Fruit fly (Drosophila melanogaster) whole organism: ENCODE data around the gene Tlk.

Source experiments
- CG8478 ChIP-seq: fragments of >200 bp; optimal IDR thresholded peaks from 2 replicates; lab custom pipeline; 2018; ENCODE audit warnings: inconsistent platforms
- Dll ChIP-seq: fragments of >200 bp; optimal IDR thresholded peaks from 2 replicates; lab custom pipeline; 2017
- EcR ChIP-seq, 2 experiments: fragments of >200 bp; optimal IDR thresholded peaks; 2 replicates each; lab custom pipeline; 2017; ENCODE audit warnings: missing biosample characterization in 2 of 2, missing genetic modification characterization in 2 of 2, missing genetic modification reagents in 2 of 2
- pan ChIP-seq: fragments of >200 bp; optimal IDR thresholded peaks from 2 replicates; lab custom pipeline; 2017
- psq ChIP-seq: fragments of >200 bp; optimal IDR thresholded peaks from 2 replicates; lab custom pipeline; 2017
- usp ChIP-seq: fragments of >200 bp; optimal IDR thresholded peaks from 2 replicates; lab custom pipeline; 2017; ENCODE audit warnings: missing biosample characterization, missing genetic modification characterization, mixed read lengths

Gene Tlk

DNA sequence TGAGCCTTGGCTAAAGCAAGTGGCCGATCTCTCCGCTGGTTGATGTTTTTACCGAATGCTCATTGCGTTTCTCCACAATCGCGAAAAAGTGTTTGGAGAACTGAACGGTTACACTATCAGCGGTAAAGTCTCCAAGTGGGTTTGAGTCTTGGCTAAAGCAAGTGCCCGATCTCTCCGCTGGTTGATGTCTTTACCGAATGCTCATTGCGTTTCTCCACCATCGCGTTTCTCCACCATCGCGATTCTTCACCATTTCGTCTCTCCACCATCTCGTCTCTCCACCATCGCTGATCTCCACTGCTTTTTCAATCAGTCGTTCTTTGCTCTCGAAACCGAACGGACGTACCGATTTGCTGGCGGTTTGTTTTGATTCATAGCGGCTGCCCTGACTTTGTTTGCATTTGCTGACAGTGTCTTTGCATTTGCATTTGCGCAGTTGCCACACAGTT lies 91.6 kb downstream of the Tlk start, which contains the start of gene ec:
ec (plus strand) TSS at position 359 of the 449 bp plus-strand sequence.
- TF ChIP-seq usp (GFP tag; lab: Kevin White, UChicago) (no peak), Dll (lab: Kevin White, UChicago) (no peak), CG8478 (lab: Kevin White, UChicago) (no peak), psq (lab: Kevin White, UChicago) (no peak), pan (lab: Kevin White, UChicago) (no peak), EcR (GFP tag; optimal IDR thresholded peaks at IDR 0.05; lab: Kevin White, UChicago) (no peak)

- no peak for TF ChIP-seq CG8478 (lab: Kevin White, UChicago)
- TF ChIP-seq pan (lab: Kevin White, UChicago), result no peak
- TF ChIP-seq psq (lab: Kevin White, UChicago), result no peak
- TF ChIP-seq Dll (lab: Kevin White, UChicago), result no peak
- TF ChIP-seq usp (GFP tag; lab: Kevin White, UChicago), result no peak
- TF ChIP-seq EcR (GFP tag; optimal IDR thresholded peaks at IDR 0.05; lab: Kevin White, UChicago), result no peak
Observed at dm6 chrX:3815663-3816062, 95.9 kb downstream of the Tlk start.

dm6 chrX:3819470-3819869 lies 99.7 kb downstream of the Tlk start:
- TF ChIP-seq pan (lab: Kevin White, UChicago) (no peak), usp (GFP tag; lab: Kevin White, UChicago) (no peak), EcR (GFP tag; optimal IDR thresholded peaks at IDR 0.05; lab: Kevin White, UChicago) (no peak), CG8478 (lab: Kevin White, UChicago) (no peak), Dll (lab: Kevin White, UChicago) (no peak), psq (lab: Kevin White, UChicago) (no peak)

DNA sequence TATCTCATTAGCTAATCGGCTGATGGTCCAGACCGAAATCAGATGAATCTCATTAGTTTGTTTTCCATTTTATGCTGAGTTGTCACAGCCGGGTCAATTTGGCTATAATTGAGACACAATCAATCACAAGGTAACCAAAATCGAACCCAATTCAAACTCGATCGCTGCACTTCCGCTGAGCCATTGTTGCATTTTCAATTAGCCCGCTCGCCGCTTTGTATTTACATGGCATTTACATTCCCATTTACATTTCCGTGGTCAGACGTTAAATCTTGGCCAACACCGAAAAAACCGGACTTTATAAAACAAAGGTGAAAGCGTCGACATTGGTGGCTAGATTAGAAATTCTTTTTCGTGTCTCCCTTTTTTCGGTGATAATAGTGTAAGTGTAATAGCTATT lies 105.3 kb downstream of the Tlk start:
- no peak for TF ChIP-seq EcR (GFP tag; optimal IDR thresholded peaks at IDR 0.05; lab: Kevin White, UChicago)
- TF ChIP-seq pan (lab: Kevin White, UChicago), result no peak
- TF ChIP-seq usp (GFP tag; lab: Kevin White, UChicago), result no peak
- no peak for TF ChIP-seq Dll (lab: Kevin White, UChicago)
- TF ChIP-seq CG8478 (lab: Kevin White, UChicago), result no peak
- TF ChIP-seq psq (lab: Kevin White, UChicago), result no peak

dm6 chrX:3827897-3828296 lies 108.1 kb downstream of the Tlk start, which contains the start of gene CG2901:
Gene CG2901, plus strand, starts transcription at chrX:3828197.
- TF ChIP-seq usp (GFP tag; lab: Kevin White, UChicago) (no peak), psq (lab: Kevin White, UChicago) (no peak), CG8478 (lab: Kevin White, UChicago) (no peak), pan (lab: Kevin White, UChicago) (no peak), EcR (GFP tag; optimal IDR thresholded peaks at IDR 0.05; lab: Kevin White, UChicago) (no peak), Dll (lab: Kevin White, UChicago) (no peak)

DNA sequence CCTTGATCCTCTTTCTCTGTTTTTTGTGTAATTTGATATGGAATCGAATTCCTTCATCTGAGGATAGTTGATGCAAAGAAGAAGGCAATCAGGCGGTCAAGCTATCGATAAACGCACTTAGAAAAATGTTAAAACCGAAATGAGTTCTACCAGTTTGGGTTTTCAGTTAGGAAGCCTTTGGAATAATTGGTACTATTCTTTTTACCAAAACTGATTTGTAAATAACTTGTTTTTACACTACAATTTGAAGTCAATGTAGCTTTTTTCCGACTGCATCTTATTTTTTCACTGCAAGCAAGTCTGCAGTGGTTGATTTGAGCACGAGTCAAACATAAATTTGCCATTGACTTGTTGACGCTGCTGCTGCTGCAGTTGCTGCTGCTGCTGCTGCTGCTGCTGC lies 112.0 kb downstream of the Tlk start:
- TF ChIP-seq usp (GFP tag; lab: Kevin White, UChicago), result no peak
- TF ChIP-seq pan (lab: Kevin White, UChicago), result no peak
- no peak for TF ChIP-seq CG8478 (lab: Kevin White, UChicago)
- no peak for TF ChIP-seq EcR (GFP tag; optimal IDR thresholded peaks at IDR 0.05; lab: Kevin White, UChicago)
- TF ChIP-seq psq (lab: Kevin White, UChicago), result no peak
- TF ChIP-seq Dll (lab: Kevin White, UChicago), result no peak

DNA sequence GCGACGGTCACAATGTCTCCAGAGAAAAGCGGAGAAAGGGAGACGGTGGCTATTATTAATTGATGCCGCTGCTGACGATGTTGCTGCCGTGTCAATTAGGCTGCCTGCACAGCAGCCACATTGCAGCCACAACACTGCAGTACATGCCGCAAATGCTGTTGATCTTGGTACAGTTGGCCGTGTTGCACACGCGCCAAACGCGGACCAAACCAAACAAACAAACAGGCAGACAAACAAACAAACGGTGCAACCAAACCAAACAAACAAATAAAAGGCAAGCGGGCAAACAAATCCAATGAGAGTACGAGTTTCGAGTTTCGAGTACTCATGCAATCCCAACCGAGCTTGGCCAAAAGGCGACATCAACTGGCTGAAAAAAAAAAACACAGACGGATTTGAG lies 112.4 kb downstream of the Tlk start:
- TF ChIP-seq Dll (lab: Kevin White, UChicago), result no peak
- TF ChIP-seq pan (lab: Kevin White, UChicago), result no peak
- no peak for TF ChIP-seq CG8478 (lab: Kevin White, UChicago)
- no peak for TF ChIP-seq usp (GFP tag; lab: Kevin White, UChicago)
- no peak for TF ChIP-seq psq (lab: Kevin White, UChicago)
- TF ChIP-seq EcR (GFP tag; optimal IDR thresholded peaks at IDR 0.05; lab: Kevin White, UChicago), result no peak

DNA sequence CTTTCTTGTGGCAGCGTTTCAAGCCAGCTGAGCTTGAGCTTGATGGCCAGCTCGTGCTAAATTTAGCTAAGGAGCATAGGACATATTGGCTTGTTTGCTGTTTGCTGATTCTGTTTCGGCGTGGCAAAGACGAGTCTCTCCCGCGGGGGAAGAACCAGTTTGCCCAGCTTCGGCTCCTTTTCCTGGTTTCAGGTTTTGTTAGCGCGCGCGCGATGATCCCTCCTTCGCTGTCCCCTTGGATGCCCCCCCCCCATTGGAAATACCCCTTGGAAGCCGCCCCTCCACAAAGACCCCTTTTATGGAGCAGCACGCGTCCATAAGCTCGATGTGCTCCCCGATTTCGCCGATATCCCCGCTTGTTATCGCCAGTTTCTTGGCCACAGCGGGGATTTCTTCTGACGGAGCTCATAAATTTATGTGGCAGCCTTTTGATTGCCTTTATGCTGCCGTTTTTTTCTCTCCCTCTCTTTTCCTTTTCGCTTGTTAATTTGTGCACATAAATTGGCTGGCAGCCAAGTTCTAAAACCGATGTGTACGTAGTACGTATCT lies 113.4 kb downstream of the Tlk start:
- TF ChIP-seq Dll (lab: Kevin White, UChicago) (no peak), CG8478 (lab: Kevin White, UChicago) (no peak), pan (lab: Kevin White, UChicago) (no peak), usp (GFP tag; lab: Kevin White, UChicago) (no peak), psq (lab: Kevin White, UChicago) (no peak), EcR (GFP tag; optimal IDR thresholded peaks at IDR 0.05; lab: Kevin White, UChicago) (no peak)

DNA sequence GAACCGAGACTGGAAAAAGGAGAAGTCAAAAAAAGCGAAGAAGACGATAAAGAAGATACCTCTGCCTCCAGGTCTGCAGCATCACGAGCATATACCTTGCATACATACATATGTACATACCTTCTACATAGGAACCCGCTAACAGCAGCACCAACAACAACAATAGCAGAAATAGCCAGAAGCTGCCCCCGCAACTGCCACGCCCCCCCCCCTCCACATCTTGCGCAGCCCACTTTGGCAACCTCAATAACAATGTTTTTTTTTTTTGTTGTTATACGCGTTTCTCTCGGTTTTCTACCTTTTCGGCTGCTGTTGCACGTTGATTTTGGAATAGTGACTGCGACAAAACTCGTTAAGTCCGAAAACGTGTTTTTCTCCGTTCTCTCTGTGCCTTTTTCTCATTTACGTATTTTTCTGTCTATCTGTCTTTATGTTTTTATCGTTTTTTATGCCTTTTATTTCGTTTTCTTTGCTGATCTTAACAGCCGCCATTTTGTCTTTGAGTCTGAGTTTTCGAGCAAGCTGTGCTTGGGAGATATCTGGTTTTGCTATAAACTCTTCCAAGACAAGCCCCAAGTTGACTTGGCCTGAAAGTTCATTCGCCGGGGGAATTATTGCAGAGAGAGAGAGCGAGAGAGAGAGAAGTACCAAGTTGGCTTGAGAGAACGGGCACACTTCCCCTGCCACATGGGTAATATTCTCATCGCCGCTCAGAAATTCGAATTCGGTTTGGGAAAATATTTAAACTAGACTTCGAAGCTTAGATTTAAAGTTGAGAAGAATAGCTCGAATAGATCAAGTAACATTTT lies 115.4 kb downstream of the Tlk start:
- TF ChIP-seq usp (GFP tag; lab: Kevin White, UChicago) (no peak), CG8478 (lab: Kevin White, UChicago) (no peak), EcR (GFP tag; optimal IDR thresholded peaks at IDR 0.05; lab: Kevin White, UChicago) (peak in 1 of 2 experiments; percentile 21), pan (lab: Kevin White, UChicago) (no peak)

dm6 chrX:3835764-3836342 lies 116.0 kb downstream of the Tlk start:
- TF ChIP-seq psq (lab: Kevin White, UChicago), result no peak
- no peak for TF ChIP-seq usp (GFP tag; lab: Kevin White, UChicago)
- no peak for TF ChIP-seq CG8478 (lab: Kevin White, UChicago)
- no peak for TF ChIP-seq EcR (GFP tag; optimal IDR thresholded peaks at IDR 0.05; lab: Kevin White, UChicago)
- TF ChIP-seq Dll (lab: Kevin White, UChicago), result no peak
- TF ChIP-seq pan (lab: Kevin White, UChicago), result no peak
